Worm (Caenorhabditis elegans) whole organism, L3 larva: Measurements from ENCODE around the gene K07E8.6.

ENCODE experiments used
- R02D3.7 ChIP-seq: fragments of 150-350 bp; optimal IDR thresholded peaks from 2 replicates; lab custom pipeline; 2014; ENCODE audit warnings: missing biosample characterization, missing genetic modification characterization
- aly-2 ChIP-seq: fragments of 150-350 bp; optimal IDR thresholded peaks from 2 replicates; lab custom pipeline; 2014; ENCODE audit warnings: missing biosample characterization, missing genetic modification characterization
- ama-1 ChIP-seq: fragments of 150-350 bp; optimal IDR thresholded peaks from 2 replicates; lab custom pipeline; 2018
- ceh-16 ChIP-seq: sonication (generic microtip); optimal IDR thresholded peaks from 2 replicates; lab custom pipeline; 2017; ENCODE audit warnings: missing biosample characterization, missing genetic modification characterization
- ceh-28 ChIP-seq: fragments of 150-350 bp; optimal IDR thresholded peaks from 2 replicates; lab custom pipeline; 2014; ENCODE audit warnings: missing biosample characterization, missing genetic modification reagents, missing genetic modification characterization
- ceh-82 ChIP-seq: fragments of 150-350 bp; optimal IDR thresholded peaks from 2 replicates; lab custom pipeline; 2014; ENCODE audit warnings: missing biosample characterization, missing genetic modification characterization
- ceh-9 ChIP-seq: sonication (generic microtip); optimal IDR thresholded peaks from 2 replicates; lab custom pipeline; 2018; ENCODE audit warnings: missing biosample characterization, missing genetic modification characterization
- daf-12 ChIP-seq: fragments of 150-350 bp; optimal IDR thresholded peaks from 2 replicates; lab custom pipeline; 2014; ENCODE audit warnings: missing biosample characterization, missing genetic modification reagents, missing genetic modification characterization
- egl-5 ChIP-seq: fragments of 150-350 bp; optimal IDR thresholded peaks from 2 replicates; lab custom pipeline; 2017; ENCODE audit warnings: missing biosample characterization, missing genetic modification reagents, missing genetic modification characterization, inconsistent platforms
- elt-1 ChIP-seq: fragments of 150-350 bp; optimal IDR thresholded peaks from 2 replicates; lab custom pipeline; 2014; ENCODE audit warnings: missing biosample characterization, missing genetic modification characterization
- elt-2 ChIP-seq: sonication (generic microtip); optimal IDR thresholded peaks from 2 replicates; lab custom pipeline; 2016; ENCODE audit warnings: missing genetic modification reagents, mild to moderate bottlenecking, missing genetic modification characterization, missing compliant biosample characterization
- elt-3 ChIP-seq, 3 experiments: fragments of 150-350 bp in 1 of 3; sonication (generic microtip) in 2 of 3; optimal IDR thresholded peaks; 2 replicates in 2 of 3; 4 replicates in 1 of 3; lab custom pipeline; 2014 to 2017; ENCODE audit warnings: missing biosample characterization in 3 of 3, missing genetic modification characterization in 3 of 3
- eor-1 ChIP-seq, 2 experiments: fragments of 150-350 bp; optimal IDR thresholded peaks; 2 replicates each; lab custom pipeline; 2014 to 2018; ENCODE audit warnings: missing biosample characterization in 2 of 2, missing genetic modification characterization in 2 of 2
- fos-1 ChIP-seq: fragments of 150-350 bp; optimal IDR thresholded peaks from 2 replicates; lab custom pipeline; 2014; ENCODE audit warnings: missing biosample characterization, missing genetic modification characterization
- hmg-11 ChIP-seq: sonication (generic microtip); optimal IDR thresholded peaks from 2 replicates; lab custom pipeline; 2016; ENCODE audit warnings: missing genetic modification characterization, missing compliant biosample characterization
- jun-1 ChIP-seq: fragments of 150-350 bp; optimal IDR thresholded peaks from 2 replicates; lab custom pipeline; 2014; ENCODE audit warnings: missing biosample characterization, missing genetic modification reagents, missing genetic modification characterization
- lin-15B ChIP-seq: fragments of 150-350 bp; optimal IDR thresholded peaks from 2 replicates; lab custom pipeline; 2014; ENCODE audit warnings: missing biosample characterization, missing genetic modification characterization
- lin-39 ChIP-seq: fragments of 150-350 bp; optimal IDR thresholded peaks from 2 replicates; lab custom pipeline; 2018; ENCODE audit warnings: missing biosample characterization, missing genetic modification reagents, missing genetic modification characterization
- mdl-1 ChIP-seq: fragments of 150-350 bp; optimal IDR thresholded peaks from 2 replicates; lab custom pipeline; 2014; ENCODE audit warnings: missing biosample characterization, missing genetic modification characterization
- mml-1 ChIP-seq: fragments of 150-350 bp; sonication (generic microtip); optimal IDR thresholded peaks from 3 replicates; lab custom pipeline; 2014; ENCODE audit warnings: missing biosample characterization, missing genetic modification characterization
- nfya-1 ChIP-seq: sonication (generic microtip); optimal IDR thresholded peaks from 2 replicates; lab custom pipeline; 2017; ENCODE audit warnings: missing genetic modification characterization, mild to moderate bottlenecking, missing compliant biosample characterization, antibody characterized with exemption, moderate library complexity; ENCODE audit not compliant: insufficient read depth
- nhr-12 ChIP-seq: fragments of 150-350 bp; optimal IDR thresholded peaks from 2 replicates; lab custom pipeline; 2014; ENCODE audit warnings: missing biosample characterization, missing genetic modification characterization
- nhr-23 ChIP-seq: fragments of 150-350 bp; optimal IDR thresholded peaks from 2 replicates; lab custom pipeline; 2014; ENCODE audit warnings: missing biosample characterization, missing genetic modification reagents, missing genetic modification characterization
- nhr-237 ChIP-seq: fragments of 150-350 bp; optimal IDR thresholded peaks from 2 replicates; lab custom pipeline; 2014; ENCODE audit warnings: missing biosample characterization, missing genetic modification characterization
- nhr-25 ChIP-seq: sonication (generic microtip); optimal IDR thresholded peaks from 2 replicates; lab custom pipeline; 2017; ENCODE audit warnings: missing biosample characterization, missing genetic modification characterization
- nhr-43 ChIP-seq: sonication (generic microtip); optimal IDR thresholded peaks from 2 replicates; lab custom pipeline; 2016; ENCODE audit warnings: mild to moderate bottlenecking, missing genetic modification characterization, missing compliant biosample characterization; ENCODE audit not compliant: poor library complexity, severe bottlenecking
- nhr-67 ChIP-seq: fragments of 150-350 bp; optimal IDR thresholded peaks from 2 replicates; lab custom pipeline; 2014; ENCODE audit warnings: missing biosample characterization, missing genetic modification characterization
- nhr-77 ChIP-seq: fragments of 150-350 bp; optimal IDR thresholded peaks from 2 replicates; lab custom pipeline; 2014; ENCODE audit warnings: missing biosample characterization, missing genetic modification characterization
- pha-4 ChIP-seq: fragments of 150-350 bp; optimal IDR thresholded peaks from 2 replicates; lab custom pipeline; 2014; ENCODE audit warnings: missing biosample characterization, missing genetic modification reagents, missing genetic modification characterization
- pqm-1 ChIP-seq: fragments of 150-350 bp; optimal IDR thresholded peaks from 2 replicates; lab custom pipeline; 2017; ENCODE audit warnings: missing biosample characterization, missing genetic modification characterization, inconsistent platforms
- snpc-4 ChIP-seq: fragments of 150-350 bp; optimal IDR thresholded peaks from 2 replicates; lab custom pipeline; 2014; ENCODE audit warnings: missing biosample characterization, missing genetic modification characterization
- tbx-2 ChIP-seq: sonication (generic microtip); optimal IDR thresholded peaks from 2 replicates; lab custom pipeline; 2016; ENCODE audit warnings: mild to moderate bottlenecking, missing genetic modification characterization, missing compliant biosample characterization
- unc-62 ChIP-seq: fragments of 150-350 bp; sonication (generic microtip); optimal IDR thresholded peaks from 4 replicates; lab custom pipeline; 2014; ENCODE audit warnings: missing biosample characterization, missing genetic modification reagents, missing genetic modification characterization
- ztf-11 ChIP-seq: fragments of 150-350 bp; optimal IDR thresholded peaks from 2 replicates; lab custom pipeline; 2014; ENCODE audit warnings: missing biosample characterization, missing genetic modification characterization
- ztf-4 ChIP-seq: fragments of 150-350 bp; optimal IDR thresholded peaks from 2 replicates; lab custom pipeline; 2014; ENCODE audit warnings: missing biosample characterization, missing genetic modification characterization

Gene K07E8.6

DNA sequence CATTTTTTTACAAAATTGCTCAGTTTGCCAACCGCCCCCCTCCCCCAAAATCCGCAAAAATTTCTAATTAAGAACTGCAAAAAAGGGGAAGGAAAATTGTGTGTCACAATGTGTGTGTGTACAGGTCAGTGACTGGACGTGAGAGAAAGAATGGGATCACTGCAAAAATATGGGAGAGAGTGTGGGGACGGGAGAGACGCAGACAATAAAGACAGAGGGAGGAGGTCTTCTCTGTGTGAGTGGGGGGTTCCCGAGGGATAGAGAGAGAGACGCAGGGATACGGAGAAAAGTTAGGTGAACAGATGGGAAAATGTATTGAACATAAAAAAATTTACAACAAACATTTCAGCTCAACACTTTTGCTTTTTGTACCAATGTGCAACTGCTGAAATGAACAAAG, 13.4 kb downstream of the K07E8.6 start:
- TF ChIP-seq nfya-1 (tag; lab: Kevin White, UChicago), result peak; percentile 33
- TF ChIP-seq nhr-23 (tag; lab: Kevin White, UChicago), result peak; percentile 72
- peak; percentile 48 for TF ChIP-seq nhr-25 (tag; lab: Kevin White, UChicago)
- TF ChIP-seq jun-1 (tag; lab: Kevin White, UChicago), result peak; percentile 8
- TF ChIP-seq tbx-2, result no peak
- peak; percentile 65 for TF ChIP-seq pha-4 (tag; lab: Kevin White, UChicago)
- no peak for TF ChIP-seq mml-1
- TF ChIP-seq ama-1, result no peak
- TF ChIP-seq hmg-11 (tag; lab: Kevin White, UChicago), result peak; percentile 86
- no peak for TF ChIP-seq egl-5 (tag; lab: Kevin White, UChicago)
- TF ChIP-seq lin-39 (tag; lab: Kevin White, UChicago), result peak; percentile 41
- TF ChIP-seq, all 47 proteins: peak for 7

DNA sequence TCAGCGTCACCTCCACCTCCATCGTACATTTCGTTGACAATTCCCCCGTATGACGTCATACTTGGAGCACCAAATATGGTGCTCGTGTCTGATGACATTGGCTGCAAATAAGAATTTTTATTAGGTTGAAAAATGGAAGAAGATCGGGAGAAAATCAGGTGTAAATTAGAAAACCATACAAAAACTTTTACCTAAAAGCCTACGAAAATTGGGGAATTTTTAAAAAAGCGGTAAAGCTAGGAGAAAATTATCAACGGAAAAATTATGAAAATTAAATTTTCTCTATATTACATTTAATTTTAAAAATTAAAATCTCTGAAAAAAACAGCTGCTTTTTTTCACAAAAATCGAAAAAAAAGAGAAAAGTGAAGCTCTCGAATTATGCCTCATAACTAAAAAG, 14.9 kb downstream of the K07E8.6 start, which contains the start of gene T04B8.5:
TSS of gene T04B8.5 (minus strand) at position 101 of the 400 bp plus-strand sequence.
- TF ChIP-seq nhr-77, result no peak
- no peak for TF ChIP-seq ztf-11 (tag; lab: Kevin White, UChicago)
- TF ChIP-seq nhr-67, result no peak
- TF ChIP-seq ztf-4 (tag; lab: Kevin White, UChicago), result no peak
- TF ChIP-seq ceh-28, result no peak
- no peak for TF ChIP-seq nhr-25 (tag; lab: Kevin White, UChicago)
- TF ChIP-seq elt-2 (tag; lab: Kevin White, UChicago), result no peak
- TF ChIP-seq elt-1 (tag; lab: Kevin White, UChicago), result no peak
- TF ChIP-seq nhr-23 (tag; lab: Kevin White, UChicago), result no peak
- TF ChIP-seq lin-15B (tag; lab: Kevin White, UChicago), result no peak
- TF ChIP-seq ceh-16 (tag; lab: Kevin White, UChicago), result no peak
- TF ChIP-seq ceh-9, result no peak
- no peak for TF ChIP-seq nhr-237
- no peak for TF ChIP-seq nhr-12 (tag; lab: Kevin White, UChicago)
- TF ChIP-seq fos-1 (tag; lab: Kevin White, UChicago), result no peak
- no peak for TF ChIP-seq hmg-11 (tag; lab: Kevin White, UChicago)

- TF ChIP-seq pha-4 (tag; lab: Kevin White, UChicago), result peak; percentile 60
- TF ChIP-seq lin-39 (tag; lab: Kevin White, UChicago), result peak; percentile 50
- peak; percentile 28 for TF ChIP-seq elt-2 (tag; lab: Kevin White, UChicago)
- TF ChIP-seq hmg-11 (tag; lab: Kevin White, UChicago), result peak; percentile 50
- no peak for TF ChIP-seq daf-12 (tag; lab: Kevin White, UChicago)
Observed at ce11 chrII:622478-622877, 16.9 kb downstream of the K07E8.6 start.

DNA sequence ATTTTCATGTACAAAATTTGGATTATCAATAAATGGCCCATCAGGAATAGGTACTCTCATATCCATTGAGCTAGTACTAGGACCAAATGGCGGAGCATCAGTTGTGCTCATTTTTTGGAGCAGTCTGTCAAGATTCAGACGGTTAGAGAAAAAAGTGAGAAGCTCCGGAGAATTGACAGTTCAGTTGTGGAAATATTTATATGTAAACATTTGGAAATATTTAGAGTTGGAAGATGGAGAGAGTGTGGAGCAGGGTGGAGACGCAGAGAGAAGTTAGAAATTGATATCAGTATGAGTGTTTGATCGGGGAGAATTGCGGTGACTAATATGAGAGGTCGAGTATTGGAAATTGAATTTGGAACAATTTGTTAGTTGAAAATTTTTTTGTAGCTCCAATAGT, 18.2 kb downstream of the K07E8.6 start:
- TF ChIP-seq nhr-25 (tag; lab: Kevin White, UChicago) (no peak), egl-5 (tag; lab: Kevin White, UChicago) (no peak), hmg-11 (tag; lab: Kevin White, UChicago) (no peak), ceh-9 (no peak), mdl-1 (tag; lab: Kevin White, UChicago) (no peak), elt-1 (tag; lab: Kevin White, UChicago) (no peak), ama-1 (no peak), mml-1 (no peak), ztf-11 (tag; lab: Kevin White, UChicago) (no peak), elt-3 (tag; optimal IDR thresholded peaks at IDR 0.05; lab: Kevin White, UChicago) (no peak), elt-2 (tag; lab: Kevin White, UChicago) (peak; percentile 64), aly-2 (tag; lab: Kevin White, UChicago) (no peak), unc-62 (no peak), pha-4 (tag; lab: Kevin White, UChicago) (peak; percentile 63), nfya-1 (tag; lab: Kevin White, UChicago) (no peak), snpc-4 (no peak), ceh-82 (tag; lab: Kevin White, UChicago) (no peak), nhr-23 (tag; lab: Kevin White, UChicago) (no peak), pqm-1 (tag; lab: Kevin White, UChicago) (peak; percentile 70), R02D3.7 (tag; lab: Kevin White, UChicago) (no peak), ceh-28 (no peak), lin-39 (tag; lab: Kevin White, UChicago) (no peak), eor-1 (tag; optimal IDR thresholded peaks at IDR 0.05; lab: Kevin White, UChicago) (no peak), nhr-12 (tag; lab: Kevin White, UChicago) (no peak), nhr-43 (tag; lab: Kevin White, UChicago) (no peak), jun-1 (tag; lab: Kevin White, UChicago) (no peak)
